Fruit fly (Drosophila melanogaster): ENCODE measurements around the gene daw.

Gene daw

DNA sequence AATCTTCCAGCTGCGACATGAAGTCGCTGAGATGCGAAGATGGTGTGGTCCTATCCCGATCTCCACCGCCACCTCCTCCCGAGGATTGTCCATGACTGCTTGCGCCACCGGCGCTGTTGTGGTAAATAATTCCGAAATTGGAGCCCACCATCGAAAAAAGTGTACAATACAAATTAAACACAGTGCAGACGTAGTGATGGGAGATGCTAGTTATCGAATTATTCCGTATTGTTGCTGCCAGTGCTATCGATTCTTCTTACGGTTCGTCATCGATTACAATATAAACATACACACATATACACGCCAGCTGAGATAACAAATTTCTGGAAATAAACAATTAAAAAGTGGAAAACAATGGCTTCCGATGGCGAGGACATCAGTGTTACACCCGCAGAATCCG lies 37.4 kb upstream of the daw start, which contains the start of the genes Taf10b and Taf10 (continued):
- TF ChIP-seq Dek (tag; optimal IDR thresholded peaks at IDR 0.05) (no peak), Atf3 (GFP tag; optimal IDR thresholded peaks at IDR 0.05) (no peak), CG8765 (GFP tag; IDR thresholded peaks at IDR 0.05) (no peak), sisA (GFP tag; IDR thresholded peaks at IDR 0.05) (no peak), CG15696 (tag; optimal IDR thresholded peaks at IDR 0.05) (no peak), Opbp (GFP tag; IDR thresholded peaks at IDR 0.05; ENCODE audit: partially characterized antibody) (peak; percentile 90), CG1603 (tag; optimal IDR thresholded peaks at IDR 0.05) (peak; percentile 62), cato (GFP tag; optimal IDR thresholded peaks at IDR 0.05; ENCODE audit: borderline replicate concordance) (no peak), fd64A (GFP tag; optimal IDR thresholded peaks at IDR 0.05) (no peak), CG4617 (GFP tag; optimal IDR thresholded peaks at IDR 0.05; ENCODE audit: borderline replicate concordance) (peak; percentile 71), grau (tag; optimal IDR thresholded peaks at IDR 0.05) (no peak), Oli (tag; optimal IDR thresholded peaks at IDR 0.05) (no peak), CG2202 (tag; optimal IDR thresholded peaks at IDR 0.05) (no peak), dmrt99B (tag; optimal IDR thresholded peaks at IDR 0.05) (no peak), da (GFP tag; optimal IDR thresholded peaks at IDR 0.05) (no peak), CG6175 (GFP tag; IDR thresholded peaks at IDR 0.05) (no peak), Atf-2 (GFP tag; optimal IDR thresholded peaks at IDR 0.05) (no peak), crc (GFP tag; optimal IDR thresholded peaks at IDR 0.05) (no peak), CG14710 (tag; optimal IDR thresholded peaks at IDR 0.05) (peak; percentile 45), Hand (GFP tag; optimal IDR thresholded peaks at IDR 0.05) (no peak), Myb (GFP tag; optimal IDR thresholded peaks at IDR 0.05) (no peak), Dbx (GFP tag; IDR thresholded peaks at IDR 0.05) (no peak), Trl (optimal IDR thresholded peaks at IDR 0.05) (no peak), Trl (GFP tag; optimal IDR thresholded peaks at IDR 0.05) (no peak), btn (GFP tag; optimal IDR thresholded peaks at IDR 0.05) (no peak), Meics (GFP tag; optimal IDR thresholded peaks at IDR 0.05) (no peak), zen2 (GFP tag; IDR thresholded peaks at IDR 0.05; ENCODE audit: partially characterized antibody) (peak; percentile 88), bigmax (GFP tag; optimal IDR thresholded peaks at IDR 0.05) (no peak), Fer1 (GFP tag; optimal IDR thresholded peaks at IDR 0.05) (peak; percentile 57), pho (GFP tag; optimal IDR thresholded peaks at IDR 0.05) (no peak), crp (GFP tag; optimal IDR thresholded peaks at IDR 0.05) (peak in 1 of 2 experiments; percentile 75), repo (GFP tag; optimal IDR thresholded peaks at IDR 0.05) (no peak), rib (GFP tag; IDR thresholded peaks at IDR 0.05) (no peak), Rx (GFP tag; IDR thresholded peaks at IDR 0.05) (no peak), Ets97D (GFP tag; optimal IDR thresholded peaks at IDR 0.05) (peak; percentile 18), stwl (tag; optimal IDR thresholded peaks at IDR 0.05) (peak; percentile 77), CkIIα-i1 (GFP tag; IDR thresholded peaks at IDR 0.05) (no peak), hbn (GFP tag; IDR thresholded peaks at IDR 0.05; ENCODE audit: partially characterized antibody) (peak; percentile 84), CG12659 (GFP tag; optimal IDR thresholded peaks at IDR 0.05) (peak; percentile 66), gcm2 (GFP tag; optimal IDR thresholded peaks at IDR 0.05) (no peak), sug (tag; optimal IDR thresholded peaks at IDR 0.05) (peak; percentile 33), CG13287 (GFP tag; IDR thresholded peaks at IDR 0.05; ENCODE audit: partially characterized antibody) (peak; percentile 91), CG2129 (GFP tag; IDR thresholded peaks at IDR 0.05; ENCODE audit: partially characterized antibody) (peak; percentile 50), croc (GFP tag; conservative IDR thresholded peaks at IDR 0.05) (no peak), bsh (GFP tag; optimal IDR thresholded peaks at IDR 0.05) (peak in 1 of 2 experiments; percentile 3), CG16815 (GFP tag; optimal IDR thresholded peaks at IDR 0.05) (no peak), Sox100B (GFP tag; optimal IDR thresholded peaks at IDR 0.05) (no peak), CG13296 (GFP tag; optimal IDR thresholded peaks at IDR 0.05) (peak; percentile 41), Max (GFP tag; optimal IDR thresholded peaks at IDR 0.05) (no peak), CG5180 (GFP tag; optimal IDR thresholded peaks at IDR 0.05) (no peak), ara (GFP tag; IDR thresholded peaks at IDR 0.05) (no peak)

Data from whole organism, embryonic.